Fruit fly (Drosophila melanogaster) whole organism, embryonic: ENCODE data around the gene CG11723.

ENCODE experiments used
- Adf1 ChIP-seq: fragments of 200-800 bp; sonication (Bioruptor generic); IDR thresholded peaks from 2 replicates; pipeline ENCODE4 v1.3.6; 2022; ENCODE audit warnings: missing biosample characterization, missing genetic modification characterization
- C15 ChIP-seq: fragments of 200-800 bp; sonication (Bioruptor generic); IDR thresholded peaks from 3 replicates; pipeline ENCODE4 v1.3.6; 2022; ENCODE audit warnings: missing biosample characterization, missing genetic modification characterization
- CG10274 ChIP-seq: fragments of 200-800 bp; sonication (Bioruptor generic); optimal IDR thresholded peaks from 3 replicates; lab custom pipeline; 2017; ENCODE audit warnings: missing biosample characterization, mild to moderate bottlenecking, missing genetic modification characterization
- CG10321 ChIP-seq: fragments of 200-800 bp; sonication (Bioruptor generic); IDR thresholded peaks from 2 replicates; pipeline ENCODE4 v1.3.6; 2022; ENCODE audit warnings: missing biosample characterization, missing genetic modification characterization
- CG11696 ChIP-seq: fragments of 200-800 bp; sonication (Bioruptor generic); IDR thresholded peaks from 2 replicates; pipeline ENCODE4 v1.3.6; 2022; ENCODE audit warnings: missing biosample characterization, missing genetic modification characterization
- CG13296 ChIP-seq: fragments of 200-800 bp; sonication (Bioruptor generic); optimal IDR thresholded peaks from 3 replicates; lab custom pipeline; 2018; ENCODE audit warnings: missing biosample characterization, mild to moderate bottlenecking, missing genetic modification characterization
- CG15073 ChIP-seq: fragments of 200-800 bp; sonication (Bioruptor generic); optimal IDR thresholded peaks from 2 replicates; lab custom pipeline; 2016; ENCODE audit warnings: missing biosample characterization, missing genetic modification characterization
- CG17829 ChIP-seq: fragments of 200-800 bp; optimal IDR thresholded peaks from 2 replicates; lab custom pipeline; 2019; ENCODE audit warnings: missing biosample characterization, mild to moderate bottlenecking, missing genetic modification characterization, moderate library complexity
- CG18011 ChIP-seq: fragments of 200-800 bp; sonication (Bioruptor generic); optimal IDR thresholded peaks from 2 replicates; lab custom pipeline; 2017; ENCODE audit warnings: missing biosample characterization, missing genetic modification characterization, mild to moderate bottlenecking, moderate library complexity, missing genotype
- CG2712 ChIP-seq: fragments of 200-800 bp; optimal IDR thresholded peaks from 3 replicates; lab custom pipeline; 2019; ENCODE audit warnings: missing biosample characterization, mild to moderate bottlenecking, missing genetic modification characterization, moderate library complexity
- CG30403 ChIP-seq: fragments of 200-800 bp; sonication (Bioruptor generic); optimal IDR thresholded peaks from 3 replicates; lab custom pipeline; 2016; ENCODE audit warnings: missing biosample characterization, missing genetic modification characterization
- CG32532 ChIP-seq: fragments of 200-800 bp; sonication (Bioruptor generic); IDR thresholded peaks from 2 replicates; pipeline ENCODE4 v1.3.6; 2022; ENCODE audit warnings: missing biosample characterization, missing genetic modification characterization
- CG3407 ChIP-seq: fragments of 200-800 bp; sonication (Bioruptor generic); optimal IDR thresholded peaks from 2 replicates; lab custom pipeline; 2018; ENCODE audit warnings: missing biosample characterization, mild to moderate bottlenecking, missing genetic modification characterization
- CG4328 ChIP-seq: fragments of 200-800 bp; sonication (Bioruptor generic); optimal IDR thresholded peaks from 3 replicates; lab custom pipeline; 2017; ENCODE audit warnings: missing biosample characterization, missing genetic modification reagents, missing genetic modification characterization
- CG6272 ChIP-seq: fragments of 200-800 bp; sonication (Bioruptor generic); IDR thresholded peaks from 2 replicates; pipeline ENCODE4 v1.3.6; 2022; ENCODE audit warnings: missing biosample characterization, missing genetic modification characterization
- CG6654 ChIP-seq: fragments of 200-800 bp; sonication (Bioruptor generic); optimal IDR thresholded peaks from 2 replicates; lab custom pipeline; 2017; ENCODE audit warnings: missing biosample characterization, mild to moderate bottlenecking, missing genetic modification characterization
- CG8924 ChIP-seq: fragments of 200-800 bp; optimal IDR thresholded peaks from 3 replicates; lab custom pipeline; 2019; ENCODE audit warnings: missing biosample characterization, mild to moderate bottlenecking, missing genetic modification characterization, moderate library complexity
- CG9215 ChIP-seq: fragments of 200-800 bp; sonication (Bioruptor generic); IDR thresholded peaks from 2 replicates; pipeline ENCODE4 v1.3.6; 2022; ENCODE audit warnings: missing biosample characterization, missing genetic modification characterization
- CG9817 ChIP-seq: fragments of 200-800 bp; sonication (Bioruptor generic); optimal IDR thresholded peaks from 2 replicates; lab custom pipeline; 2018; ENCODE audit warnings: missing biosample characterization, mild to moderate bottlenecking, missing genetic modification characterization, moderate library complexity
- Dll ChIP-seq: fragments of 200-800 bp; sonication (Bioruptor generic); IDR thresholded peaks from 4 replicates; pipeline ENCODE4 v1.3.6; 2022; ENCODE audit warnings: missing biosample characterization, missing genetic modification characterization; ENCODE audit not compliant: partially characterized antibody
- HLHmδ ChIP-seq: fragments of 200-800 bp; sonication (Bioruptor generic); optimal IDR thresholded peaks from 2 replicates; lab custom pipeline; 2018; ENCODE audit warnings: missing biosample characterization, mild to moderate bottlenecking, missing genetic modification characterization, moderate library complexity
- Hmx ChIP-seq: fragments of 200-800 bp; sonication (Bioruptor generic); optimal IDR thresholded peaks from 2 replicates; lab custom pipeline; 2016; ENCODE audit warnings: missing biosample characterization, missing genetic modification characterization
- Lhr ChIP-seq: fragments of 200-800 bp; sonication (Bioruptor generic); optimal IDR thresholded peaks from 3 replicates; lab custom pipeline; 2017; ENCODE audit warnings: mild to moderate bottlenecking, missing biosample characterization, missing genetic modification reagents, missing genetic modification characterization
- Lim3 ChIP-seq: fragments of 200-800 bp; sonication (Bioruptor generic); IDR thresholded peaks from 2 replicates; pipeline ENCODE4 v1.3.6; 2022; ENCODE audit warnings: missing biosample characterization, missing genetic modification characterization
- Max ChIP-seq: fragments of 200-800 bp; sonication (Bioruptor generic); optimal IDR thresholded peaks from 2 replicates; lab custom pipeline; 2016; ENCODE audit warnings: missing biosample characterization, mild to moderate bottlenecking, missing genetic modification characterization
- Med ChIP-seq: fragments of 200-800 bp; sonication (Bioruptor generic); peaks from one replicate; lab custom pipeline; 2016; ENCODE audit warnings: missing biosample characterization, missing genetic modification characterization, mild to moderate bottlenecking, inconsistent platforms, moderate library complexity
- NC2α ChIP-seq: fragments of 200-800 bp; sonication (Bioruptor generic); optimal IDR thresholded peaks from 2 replicates; lab custom pipeline; 2016; ENCODE audit warnings: missing biosample characterization, missing genetic modification characterization
- Nf-YB ChIP-seq: fragments of 200-800 bp; sonication (Bioruptor generic); optimal IDR thresholded peaks from 3 replicates; lab custom pipeline; 2019; ENCODE audit warnings: missing biosample characterization, mild to moderate bottlenecking, missing genetic modification characterization, moderate library complexity
- Side ChIP-seq: fragments of 200-800 bp; sonication (Bioruptor generic); optimal IDR thresholded peaks from 2 replicates; lab custom pipeline; 2016; ENCODE audit warnings: missing biosample characterization, missing genetic modification characterization
- Sin3A ChIP-seq: fragments of >200 bp; optimal IDR thresholded peaks from 2 replicates; lab custom pipeline; 2018
- Sry-δ ChIP-seq: fragments of 200-800 bp; sonication (Bioruptor generic); optimal IDR thresholded peaks from 2 replicates; lab custom pipeline; 2016; ENCODE audit warnings: missing biosample characterization, missing genetic modification characterization
- cato ChIP-seq: fragments of 200-800 bp; sonication (Bioruptor generic); optimal IDR thresholded peaks from 2 replicates; lab custom pipeline; 2016; ENCODE audit warnings: missing biosample characterization, missing genetic modification characterization, borderline replicate concordance
- cg ChIP-seq: fragments of 200-800 bp; sonication (Bioruptor generic); optimal IDR thresholded peaks from 3 replicates; lab custom pipeline; 2019; ENCODE audit warnings: missing biosample characterization, mild to moderate bottlenecking, missing genetic modification characterization, moderate library complexity
- corto ChIP-seq: fragments of 200-800 bp; sonication (Bioruptor generic); optimal IDR thresholded peaks from 2 replicates; lab custom pipeline; 2016; ENCODE audit warnings: missing biosample characterization, mild to moderate bottlenecking, missing genetic modification characterization, moderate library complexity
- cwo ChIP-seq: fragments of 200-800 bp; sonication (Bioruptor generic); optimal IDR thresholded peaks from 3 replicates; lab custom pipeline; 2017; ENCODE audit warnings: missing biosample characterization, missing genetic modification characterization, mild to moderate bottlenecking, moderate library complexity, missing genetic modification reagents
- eyg ChIP-seq: fragments of 200-800 bp; sonication (Bioruptor generic); optimal IDR thresholded peaks from 3 replicates; lab custom pipeline; 2016; ENCODE audit warnings: missing biosample characterization, missing genetic modification characterization
- gcm2 ChIP-seq: fragments of 200-800 bp; sonication (Bioruptor generic); optimal IDR thresholded peaks from 2 replicates; lab custom pipeline; 2016; ENCODE audit warnings: missing biosample characterization, missing genetic modification characterization
- insv ChIP-seq, 2 experiments: fragments of 200-800 bp; sonication (Bioruptor generic); optimal IDR thresholded peaks; 3 replicates each; lab custom pipeline; 2016 to 2018; ENCODE audit warnings: missing biosample characterization in 2 of 2, missing genetic modification characterization in 2 of 2
- kni ChIP-seq: fragments of 200-800 bp; sonication (Bioruptor generic); optimal IDR thresholded peaks from 3 replicates; lab custom pipeline; 2017; ENCODE audit warnings: mild to moderate bottlenecking, missing biosample characterization, missing genetic modification reagents, missing genetic modification characterization
- lola ChIP-seq, 3 experiments: fragments of >200 bp in 2 of 3; fragments of 200-800 bp in 1 of 3; sonication (Bioruptor generic) in 1 of 3; optimal IDR thresholded peaks; 2 replicates each; lab custom pipeline; 2017 to 2019; ENCODE audit warnings: missing biosample characterization in 3 of 3, missing genetic modification characterization in 3 of 3, mild to moderate bottlenecking in 1 of 3, moderate library complexity in 1 of 3
- oc ChIP-seq: fragments of 200-800 bp; sonication (Bioruptor generic); optimal IDR thresholded peaks from 2 replicates; lab custom pipeline; 2018; ENCODE audit warnings: missing biosample characterization, mild to moderate bottlenecking, missing genetic modification characterization, moderate library complexity
- prd ChIP-seq, 3 experiments: fragments of >200 bp in 2 of 3; fragments of 200-800 bp in 1 of 3; sonication (Bioruptor generic) in 1 of 3; optimal IDR thresholded peaks in 2 of 3; IDR thresholded peaks in 1 of 3; 2 replicates in 2 of 3; 3 replicates in 1 of 3; pipeline versions ENCODE4 v1.3.6 to Lab custom; 2017 to 2022; ENCODE audit warnings: missing biosample characterization in 1 of 3, missing genetic modification characterization in 1 of 3
- pum ChIP-seq: fragments of 200-800 bp; sonication (Bioruptor generic); optimal IDR thresholded peaks from 2 replicates; lab custom pipeline; 2016; ENCODE audit warnings: missing biosample characterization, missing genetic modification characterization
- sr ChIP-seq: fragments of 200-800 bp; sonication (Bioruptor generic); IDR thresholded peaks from 3 replicates; pipeline ENCODE4 v1.3.6; 2022; ENCODE audit warnings: missing biosample characterization, missing genetic modification characterization
- tin ChIP-seq: fragments of 200-800 bp; sonication (Bioruptor generic); optimal IDR thresholded peaks from 3 replicates; lab custom pipeline; 2016; ENCODE audit warnings: missing biosample characterization, missing genetic modification characterization
- tio ChIP-seq: fragments of 200-800 bp; sonication (Bioruptor generic); optimal IDR thresholded peaks from 2 replicates; lab custom pipeline; 2017; ENCODE audit warnings: missing biosample characterization, missing genetic modification characterization, inconsistent platforms
- wor ChIP-seq: fragments of 200-800 bp; sonication (Bioruptor generic); IDR thresholded peaks from 2 replicates; pipeline ENCODE4 v1.3.6; 2022; ENCODE audit warnings: missing biosample characterization, missing genetic modification characterization
- zf30C ChIP-seq: fragments of 200-800 bp; sonication (Bioruptor generic); optimal IDR thresholded peaks from 3 replicates; lab custom pipeline; 2018; ENCODE audit warnings: missing biosample characterization, mild to moderate bottlenecking, missing genetic modification characterization

The CG11723 gene

DNA sequence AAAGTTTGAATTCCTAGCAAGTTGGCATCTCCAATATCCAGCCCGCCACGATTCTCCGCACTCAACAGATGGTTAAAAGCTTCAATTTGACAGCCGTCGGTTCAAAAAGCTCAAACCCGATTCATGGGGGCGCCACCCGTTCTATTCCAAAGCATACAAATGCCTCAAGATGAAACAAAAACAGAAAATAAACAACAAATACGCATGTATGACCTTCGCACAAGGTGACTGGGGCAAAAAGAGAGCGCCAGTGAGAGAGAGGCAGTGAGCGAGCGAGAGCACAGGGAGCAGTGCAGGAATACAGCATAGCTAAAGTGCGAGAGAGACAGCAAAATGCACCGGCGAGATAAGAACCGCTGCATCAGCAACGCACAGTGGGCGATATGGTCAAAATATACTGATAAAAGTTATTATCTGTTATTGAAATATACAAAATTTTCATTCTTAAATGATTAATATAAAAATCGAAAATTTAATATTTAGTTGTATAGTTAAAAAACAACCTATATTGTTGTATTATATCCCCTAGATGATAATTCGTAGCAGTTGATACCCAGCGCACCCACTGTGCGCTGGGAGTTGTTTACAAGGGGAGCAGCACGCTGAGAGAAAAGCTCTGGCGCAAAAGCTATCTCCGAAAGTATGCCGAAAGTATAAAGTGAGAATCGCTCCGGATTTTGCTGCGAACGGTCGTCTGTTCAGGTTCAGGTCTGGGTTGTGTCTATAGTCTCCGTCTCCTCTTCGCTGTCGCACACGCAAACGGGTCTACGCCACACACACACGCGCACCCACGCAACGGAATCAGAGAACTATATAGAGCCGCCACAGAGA is 16.7 kb downstream of the CG11723 start, which contains the start of gene Glyp (continued):
- TF ChIP-seq CG10321 (GFP tag; lab: Robert Waterston, UW), result peak; percentile 84
- peak; percentile 98 for TF ChIP-seq oc
- TF ChIP-seq prd (optimal IDR thresholded peaks at IDR 0.05; lab: Kevin White, UChicago), result no peak
- TF ChIP-seq prd (GFP tag; IDR thresholded peaks at IDR 0.05; lab: Robert Waterston, UW), result peak; percentile 96
- peak; percentile 98 for TF ChIP-seq CG8924
- TF ChIP-seq CG18011 (GFP tag; lab: Kevin White, UChicago), result peak; percentile 91
- peak; percentile 83 for TF ChIP-seq cato
- peak; percentile 97 for TF ChIP-seq CG32532 (GFP tag; lab: Robert Waterston, UW)
- peak; percentile 9 for TF ChIP-seq NC2α
- TF ChIP-seq HLHmδ (GFP tag; lab: Kevin White, UChicago), result peak; percentile 54
- TF ChIP-seq Side (GFP tag; lab: Kevin White, UChicago), result peak; percentile 63
- peak; percentile 89 for TF ChIP-seq CG6654 (GFP tag; lab: Kevin White, UChicago)
- peak; percentile 61 for TF ChIP-seq sr (GFP tag; lab: Robert Waterston, UW)
- peak; percentile 98 for TF ChIP-seq CG2712 (tag; lab: Kevin White, UChicago)
- peak; percentile 45 for TF ChIP-seq eyg (GFP tag; lab: Kevin White, UChicago)
- TF ChIP-seq CG15073 (GFP tag; lab: Kevin White, UChicago), result no peak
- peak; percentile 90 for TF ChIP-seq kni (GFP tag; lab: Kevin White, UChicago)
- TF ChIP-seq CG13296 (GFP tag; lab: Kevin White, UChicago), result peak; percentile 98
- peak; percentile 95 for TF ChIP-seq CG9215 (GFP tag; lab: Robert Waterston, UW)
- peak; percentile 97 for TF ChIP-seq cwo (GFP tag; lab: Kevin White, UChicago)
- TF ChIP-seq wor (GFP tag; lab: Robert Waterston, UW), result peak; percentile 92
- peak in 1 of 3 experiments; percentile 95 for TF ChIP-seq lola (GFP tag; optimal IDR thresholded peaks at IDR 0.05; lab: Kevin White, UChicago)
- peak; percentile 98 for TF ChIP-seq CG17829 (tag; lab: Kevin White, UChicago)
- TF ChIP-seq Hmx, result peak; percentile 69
- peak; percentile 88 for TF ChIP-seq Nf-YB (GFP tag; lab: Kevin White, UChicago)
- peak; percentile 96 for TF ChIP-seq Max (GFP tag; lab: Kevin White, UChicago)
- TF ChIP-seq CG6272 (GFP tag; lab: Robert Waterston, UW), result peak; percentile 95
- TF ChIP-seq CG3407 (GFP tag; lab: Kevin White, UChicago), result peak; percentile 93
- peak; percentile 89 for TF ChIP-seq gcm2
- peak; percentile 84; the same call in 2 of the 3 replicates for TF ChIP-seq C15 (GFP tag; lab: Robert Waterston, UW)
- TF ChIP-seq Sin3A (lab: Kevin White, UChicago), result no peak
- peak; percentile 91 for TF ChIP-seq CG10274 (GFP tag; lab: Kevin White, UChicago)
- peak in 1 of 2 experiments; percentile 78 for TF ChIP-seq insv (GFP tag; optimal IDR thresholded peaks at IDR 0.05; lab: Kevin White, UChicago)
- TF ChIP-seq corto (GFP tag; lab: Kevin White, UChicago), result peak; percentile 97
- TF ChIP-seq Lim3 (GFP tag; lab: Robert Waterston, UW), result peak; percentile 82
- TF ChIP-seq CG30403, result peak; percentile 98
- peak; percentile 98 for TF ChIP-seq CG4328 (GFP tag; lab: Kevin White, UChicago)
- peak; percentile 96 for TF ChIP-seq tio
- peak; percentile 94 for TF ChIP-seq tin (GFP tag; lab: Kevin White, UChicago)
- TF ChIP-seq CG11696, result peak; percentile 74
- TF ChIP-seq zf30C (GFP tag; lab: Kevin White, UChicago), result no peak
- TF ChIP-seq Adf1 (GFP tag; lab: Robert Waterston, UW), result peak; percentile 83
- peak; percentile 59 for TF ChIP-seq pum
- TF ChIP-seq Med (GFP tag; lab: Kevin White, UChicago), result peak; percentile 91
- TF ChIP-seq Lhr (GFP tag; lab: Kevin White, UChicago), result peak; percentile 55
- peak; percentile 95 for TF ChIP-seq CG9817 (tag; lab: Kevin White, UChicago)
- TF ChIP-seq cg, result peak; percentile 28
- no peak for TF ChIP-seq Dll (GFP tag; lab: Robert Waterston, UW)
- TF ChIP-seq Sry-δ (GFP tag; lab: Kevin White, UChicago), result peak; percentile 25
